Fruit fly (Drosophila melanogaster): ENCODE data around the gene Ssdp.

Ssdp gene

dm6 chr3R:18146629-18147028 is 52.8 kb downstream of the Ssdp start:
- TF ChIP-seq noc (tag; optimal IDR thresholded peaks at IDR 0.05) = no peak

DNA sequence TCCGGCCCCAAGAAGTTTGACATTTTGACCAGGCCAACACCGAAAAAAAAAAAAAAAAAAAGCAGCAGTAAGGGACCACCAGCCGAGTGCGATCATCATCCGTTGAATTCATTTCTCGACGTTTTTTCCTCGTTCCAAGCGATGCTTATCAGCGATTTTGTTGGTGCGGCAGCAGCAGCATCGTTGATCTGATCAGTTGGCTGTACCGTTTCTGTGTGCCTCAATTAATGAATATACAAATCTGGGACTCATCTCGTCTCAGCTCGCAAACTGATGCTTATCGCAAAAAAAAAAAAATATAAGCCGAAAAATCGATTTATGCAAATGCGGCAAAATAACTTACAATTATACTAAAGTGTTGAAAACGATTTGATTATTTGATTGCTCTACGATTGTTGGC is 54.5 kb downstream of the Ssdp start:
- no peak for TF ChIP-seq noc (tag; optimal IDR thresholded peaks at IDR 0.05)
